Worm (Caenorhabditis elegans): ENCODE data around the gene R07E5.19.

Gene R07E5.19

ce11 chrIII:4429402-4429801, 11.5 kb upstream of the R07E5.19 start, which contains the start of gene C28A5.6:
C28A5.6 (minus strand) TSS chrIII:4429502.
- no peak for TF ChIP-seq nhr-11 (tag; optimal IDR thresholded peaks at IDR 0.05)
- no peak for TF ChIP-seq lin-38 (GFP tag; IDR thresholded peaks at IDR 0.05)
- TF ChIP-seq lin-29 (GFP tag; IDR thresholded peaks at IDR 0.05) = no peak
- no peak for TF ChIP-seq fkh-10 (GFP tag; optimal IDR thresholded peaks at IDR 0.05)
- TF ChIP-seq sdz-12 (GFP tag; optimal IDR thresholded peaks at IDR 0.05) = no peak
- TF ChIP-seq lin-13 (GFP tag; optimal IDR thresholded peaks at IDR 0.05) = no peak
- TF ChIP-seq Y75B8A.6 (GFP tag; IDR thresholded peaks at IDR 0.05) = no peak
- no peak for TF ChIP-seq ceh-32 (tag; optimal IDR thresholded peaks at IDR 0.05; ENCODE audit: poor library complexity)
- TF ChIP-seq ceh-44 (GFP tag; IDR thresholded peaks at IDR 0.05) = no peak
- TF ChIP-seq arid-1 (GFP tag; conservative IDR thresholded peaks at IDR 0.05) = no peak
- no peak for TF ChIP-seq skn-1 (tag; optimal IDR thresholded peaks at IDR 0.05)
- TF ChIP-seq nhr-6 (tag; optimal IDR thresholded peaks at IDR 0.05) = no peak
- TF ChIP-seq pha-4 (GFP tag; IDR thresholded peaks at IDR 0.05) = no peak
- TF ChIP-seq pha-4 (tag; optimal IDR thresholded peaks at IDR 0.05) = no peak
- TF ChIP-seq hif-1 (tag; optimal IDR thresholded peaks at IDR 0.05) = no peak
- TF ChIP-seq Y48G9A.11 (GFP tag; IDR thresholded peaks at IDR 0.05) = no peak
- no peak for TF ChIP-seq vab-7 (GFP tag; IDR thresholded peaks at IDR 0.05)
- TF ChIP-seq mdl-1 (tag; optimal IDR thresholded peaks at IDR 0.05) = no peak
- no peak for TF ChIP-seq hlh-30 (tag; optimal IDR thresholded peaks at IDR 0.05; ENCODE audit: insufficient read depth)
- no peak for TF ChIP-seq madf-5 (GFP tag; IDR thresholded peaks at IDR 0.05)

- TF ChIP-seq F49E8.2 (tag; optimal IDR thresholded peaks at IDR 0.05; ENCODE audit: borderline replicate concordance) (no peak), egl-43 (GFP tag; IDR thresholded peaks at IDR 0.05) (peak; percentile 85), egl-27 (tag; optimal IDR thresholded peaks at IDR 0.05) (no peak), hmg-1.1 (GFP tag; IDR thresholded peaks at IDR 0.05) (no peak; the same call in 1 of the 2 replicates), ceh-32 (tag; optimal IDR thresholded peaks at IDR 0.05; ENCODE audit: poor library complexity) (no peak), pha-4 (GFP tag; IDR thresholded peaks at IDR 0.05) (peak; percentile 78; the same call in 1 of the 2 replicates), pha-4 (tag; optimal IDR thresholded peaks at IDR 0.05) (no peak), ceh-62 (tag; optimal IDR thresholded peaks at IDR 0.05) (no peak), lin-38 (GFP tag; IDR thresholded peaks at IDR 0.05) (peak; percentile 64), D1046.2 (GFP tag; IDR thresholded peaks at IDR 0.05) (0 out of 2 replicates have a peak, but pooled peaks have one; percentile 58), nhr-42 (GFP tag; IDR thresholded peaks at IDR 0.05) (no peak), lin-15B (tag; optimal IDR thresholded peaks at IDR 0.05) (no peak), fkh-10 (GFP tag; optimal IDR thresholded peaks at IDR 0.05) (no peak), pqm-1 (tag; optimal IDR thresholded peaks at IDR 0.05) (no peak), madf-9 (GFP tag; conservative IDR thresholded peaks at IDR 0.05) (0 out of 2 replicates have a peak, but pooled peaks have one; percentile 25), dve-1 (tag; optimal IDR thresholded peaks at IDR 0.05; ENCODE audit: insufficient read depth) (no peak), F10B5.3 (tag; optimal IDR thresholded peaks at IDR 0.05) (no peak), ceh-28 (tag; optimal IDR thresholded peaks at IDR 0.05) (no peak), dmd-8 (GFP tag; IDR thresholded peaks at IDR 0.05) (peak; percentile 74; the same call in 1 of the 2 replicates), spr-1 (tag; optimal IDR thresholded peaks at IDR 0.05) (peak; percentile 9), Y5F2A.4 (GFP tag; optimal IDR thresholded peaks at IDR 0.05) (no peak), nhr-25 (tag; optimal IDR thresholded peaks at IDR 0.05; ENCODE audit: borderline replicate concordance, insufficient read depth) (no peak), tra-1 (GFP tag; IDR thresholded peaks at IDR 0.05) (peak; percentile 32; the same call in 1 of the 2 replicates), gei-8 (GFP tag; optimal IDR thresholded peaks at IDR 0.05) (no peak), daf-12 (tag; optimal IDR thresholded peaks at IDR 0.05) (no peak), ctbp-1 (GFP tag; IDR thresholded peaks at IDR 0.05) (peak; percentile 70; the same call in 1 of the 2 replicates), mxl-3 (GFP tag; optimal IDR thresholded peaks at IDR 0.05) (no peak), T26A8.4 (GFP tag; IDR thresholded peaks at IDR 0.05) (peak; percentile 59), mdt-29 (GFP tag; IDR thresholded peaks at IDR 0.05) (no peak), hlh-11 (tag; optimal IDR thresholded peaks at IDR 0.05) (peak; percentile 10), ceh-20 (GFP tag; IDR thresholded peaks at IDR 0.05) (no peak), saeg-2 (GFP tag; IDR thresholded peaks at IDR 0.05) (no peak), lim-7 (GFP tag; IDR thresholded peaks at IDR 0.05) (peak; percentile 79), dmd-9 (GFP tag; IDR thresholded peaks at IDR 0.05) (no peak), Y75B8A.6 (GFP tag; IDR thresholded peaks at IDR 0.05) (no peak)
Observed at ce11 chrIII:4428797-4429196, 10.9 kb upstream of the R07E5.19 start.

Measured in whole organism, L4 larva.